Worm (Caenorhabditis elegans) whole organism, early embryonic: ENCODE results near the gene tlk-1.

Experiments used
- ama-1 ChIP-seq: fragments of 150-350 bp; optimal IDR thresholded peaks from 2 replicates; lab custom pipeline; 2014
- ceh-13 ChIP-seq: fragments of 200-800 bp; sonication (Bioruptor generic); optimal IDR thresholded peaks from 2 replicates; lab custom pipeline; 2018; ENCODE audit warnings: mild to moderate bottlenecking, missing genetic modification characterization, missing compliant biosample characterization
- ceh-36 ChIP-seq: sonication (generic microtip); optimal IDR thresholded peaks from 2 replicates; lab custom pipeline; 2016; ENCODE audit warnings: missing genetic modification characterization, inconsistent platforms, missing compliant biosample characterization
- hmbx-1 ChIP-seq: sonication (generic microtip); optimal IDR thresholded peaks from 2 replicates; lab custom pipeline; 2016; ENCODE audit warnings: mild to moderate bottlenecking, missing genetic modification characterization, missing compliant biosample characterization

- TF ChIP-seq ceh-13 (GFP tag; lab: Kevin White, UChicago) (no peak), hmbx-1 (tag; lab: Kevin White, UChicago) (no peak), ceh-36 (tag; lab: Kevin White, UChicago) (no peak), ama-1 (lab: Kevin White, UChicago) (no peak)
Measured at ce11 chrIII:9734030-9734429, 34.4 kb downstream of the tlk-1 start.
